Worm (Caenorhabditis elegans) whole organism, L1 larva: ENCODE data around the gene ctf-4.
A peak's percentile ranks its signal among the peaks of the same experiment; 100 is the strongest.

Source experiments
- C04F5.9 ChIP-seq: sonication (generic microtip); optimal IDR thresholded peaks from 2 replicates; lab custom pipeline; 2016; ENCODE audit warnings: missing genetic modification characterization, missing compliant biosample characterization
- C16A3.4 ChIP-seq: fragments of 150-350 bp; optimal IDR thresholded peaks from 2 replicates; lab custom pipeline; 2014; ENCODE audit warnings: missing biosample characterization, missing genetic modification characterization
- C34B4.2 ChIP-seq: sonication (generic microtip); optimal IDR thresholded peaks from 2 replicates; lab custom pipeline; 2017; ENCODE audit warnings: mild to moderate bottlenecking, missing genetic modification characterization, missing compliant biosample characterization
- F16B12.6 ChIP-seq: fragments of 150-350 bp; optimal IDR thresholded peaks from 2 replicates; lab custom pipeline; 2014; ENCODE audit warnings: missing biosample characterization, missing genetic modification characterization
- aha-1 ChIP-seq: fragments of 150-350 bp; optimal IDR thresholded peaks from 2 replicates; lab custom pipeline; 2014; ENCODE audit warnings: missing biosample characterization, missing genetic modification characterization
- aly-2 ChIP-seq: fragments of 150-350 bp; optimal IDR thresholded peaks from 2 replicates; lab custom pipeline; 2014; ENCODE audit warnings: missing biosample characterization, missing genetic modification characterization
- ama-1 ChIP-seq: fragments of 150-350 bp; optimal IDR thresholded peaks from 2 replicates; lab custom pipeline; 2014
- blmp-1 ChIP-seq: fragments of 150-350 bp; optimal IDR thresholded peaks from 2 replicates; lab custom pipeline; 2014; ENCODE audit warnings: missing biosample characterization, missing genetic modification characterization
- ceh-8 ChIP-seq: fragments of 200-800 bp; sonication (Bioruptor generic); optimal IDR thresholded peaks from 2 replicates; lab custom pipeline; 2018; ENCODE audit warnings: mild to moderate bottlenecking, missing genetic modification characterization, moderate library complexity, missing compliant biosample characterization
- ceh-82 ChIP-seq, 3 experiments: fragments of 150-350 bp in 1 of 3; sonication (generic microtip) in 2 of 3; optimal IDR thresholded peaks; 2 replicates each; lab custom pipeline; 2014 to 2017; ENCODE audit warnings: missing biosample characterization in 3 of 3, missing genetic modification characterization in 3 of 3
- dpl-1 ChIP-seq, 3 experiments: fragments of 150-350 bp in 2 of 3; sonication (generic microtip) in 1 of 3; optimal IDR thresholded peaks; 2 replicates each; lab custom pipeline; 2014 to 2017; ENCODE audit warnings: missing biosample characterization in 3 of 3, missing genetic modification characterization in 3 of 3, missing genetic modification reagents in 3 of 3
- dsc-1 ChIP-seq: sonication (generic microtip); optimal IDR thresholded peaks from 2 replicates; lab custom pipeline; 2016; ENCODE audit warnings: mild to moderate bottlenecking, missing genetic modification characterization, missing compliant biosample characterization
- efl-1 ChIP-seq, 4 experiments: fragments of 150-350 bp; optimal IDR thresholded peaks in 3 of 4; peaks in 1 of 4; 1 replicate in 1 of 4; 2 replicates in 3 of 4; lab custom pipeline; 2014; ENCODE audit warnings: missing biosample characterization in 2 of 4, missing genetic modification characterization in 2 of 4, missing genetic modification reagents in 2 of 4
- efl-3 ChIP-seq: fragments of 200-800 bp; sonication (Bioruptor generic); optimal IDR thresholded peaks from 2 replicates; lab custom pipeline; 2018; ENCODE audit warnings: mild to moderate bottlenecking, missing genetic modification characterization, missing compliant biosample characterization
- egl-13 ChIP-seq: sonication (generic microtip); optimal IDR thresholded peaks from 2 replicates; lab custom pipeline; 2016; ENCODE audit warnings: missing genotype, missing genetic modification reagents, missing genetic modification characterization, missing compliant biosample characterization
- elt-2 ChIP-seq: sonication (generic microtip); optimal IDR thresholded peaks from 2 replicates; lab custom pipeline; 2016; ENCODE audit warnings: missing genetic modification characterization, mild to moderate bottlenecking, inconsistent platforms, missing compliant biosample characterization, missing genetic modification reagents
- ets-5 ChIP-seq: fragments of 200-800 bp; sonication (Bioruptor generic); IDR thresholded peaks from 2 replicates; pipeline ENCODE4 v1.3.6; 2022; ENCODE audit warnings: missing genetic modification characterization, missing compliant biosample characterization
- fkh-10 ChIP-seq: sonication (generic microtip); optimal IDR thresholded peaks from 2 replicates; lab custom pipeline; 2017; ENCODE audit warnings: missing biosample characterization, missing genetic modification reagents, missing genetic modification characterization
- fkh-8 ChIP-seq: sonication (generic microtip); optimal IDR thresholded peaks from 2 replicates; lab custom pipeline; 2016; ENCODE audit warnings: mild to moderate bottlenecking, missing genetic modification characterization, missing compliant biosample characterization
- fos-1 ChIP-seq: fragments of 150-350 bp; optimal IDR thresholded peaks from 2 replicates; lab custom pipeline; 2014; ENCODE audit warnings: missing biosample characterization, missing genetic modification characterization
- hlh-17 ChIP-seq: fragments of 200-800 bp; sonication (Bioruptor generic); optimal IDR thresholded peaks from 2 replicates; lab custom pipeline; 2018; ENCODE audit warnings: missing genetic modification characterization, mild to moderate bottlenecking, missing compliant biosample characterization, moderate library complexity, borderline replicate concordance
- jun-1 ChIP-seq: fragments of 150-350 bp; optimal IDR thresholded peaks from 2 replicates; lab custom pipeline; 2014; ENCODE audit warnings: missing biosample characterization, missing genetic modification reagents, missing genetic modification characterization
- lin-13 ChIP-seq: fragments of 150-350 bp; optimal IDR thresholded peaks from 2 replicates; lab custom pipeline; 2014; ENCODE audit warnings: missing biosample characterization, missing genetic modification reagents, missing genetic modification characterization
- lin-39 ChIP-seq: fragments of 150-350 bp; optimal IDR thresholded peaks from 2 replicates; lab custom pipeline; 2014; ENCODE audit warnings: missing biosample characterization, missing genetic modification reagents, missing genetic modification characterization
- lir-3 ChIP-seq: sonication (generic microtip); optimal IDR thresholded peaks from 2 replicates; lab custom pipeline; 2016; ENCODE audit warnings: mild to moderate bottlenecking, missing genetic modification characterization, moderate library complexity, missing compliant biosample characterization; ENCODE audit not compliant: poor library complexity
- lsy-2 ChIP-seq, 2 experiments: fragments of 150-350 bp; optimal IDR thresholded peaks; 2 replicates each; lab custom pipeline; 2014; ENCODE audit warnings: missing biosample characterization in 2 of 2, missing genetic modification characterization in 2 of 2
- mep-1 ChIP-seq: fragments of 150-350 bp; optimal IDR thresholded peaks from 2 replicates; lab custom pipeline; 2014; ENCODE audit warnings: missing biosample characterization, missing genetic modification characterization
- nhr-12 ChIP-seq: sonication (generic microtip); optimal IDR thresholded peaks from 2 replicates; lab custom pipeline; 2017; ENCODE audit warnings: missing biosample characterization, missing genetic modification characterization
- nhr-20 ChIP-seq: sonication (generic microtip); optimal IDR thresholded peaks from 2 replicates; lab custom pipeline; 2016; ENCODE audit warnings: mild to moderate bottlenecking, missing genetic modification characterization, missing compliant biosample characterization
- nhr-237 ChIP-seq: fragments of 150-350 bp; optimal IDR thresholded peaks from 2 replicates; lab custom pipeline; 2014; ENCODE audit warnings: missing biosample characterization, missing genetic modification characterization
- nhr-47 ChIP-seq: sonication (generic microtip); optimal IDR thresholded peaks from 2 replicates; lab custom pipeline; 2016; ENCODE audit warnings: mild to moderate bottlenecking, missing genetic modification characterization, moderate library complexity, missing compliant biosample characterization
- nhr-71 ChIP-seq: sonication (generic microtip); optimal IDR thresholded peaks from 2 replicates; lab custom pipeline; 2016; ENCODE audit warnings: mild to moderate bottlenecking, missing genetic modification characterization, moderate library complexity, missing compliant biosample characterization
- nhr-76 ChIP-seq: sonication (generic microtip); optimal IDR thresholded peaks from 2 replicates; lab custom pipeline; 2017; ENCODE audit warnings: missing biosample characterization, missing genetic modification characterization
- nhr-84 ChIP-seq: sonication (generic microtip); optimal IDR thresholded peaks from 2 replicates; lab custom pipeline; 2017; ENCODE audit warnings: missing biosample characterization, missing genetic modification characterization
- nhr-85 ChIP-seq: sonication (generic microtip); peaks from one replicate; lab custom pipeline; 2016; ENCODE audit warnings: missing genetic modification characterization, inconsistent platforms, missing compliant biosample characterization
- nhr-90 ChIP-seq: sonication (generic microtip); optimal IDR thresholded peaks from 2 replicates; lab custom pipeline; 2016; ENCODE audit warnings: mild to moderate bottlenecking, missing genetic modification characterization, missing compliant biosample characterization; ENCODE audit not compliant: poor library complexity
- rnt-1 ChIP-seq: sonication (generic microtip); optimal IDR thresholded peaks from 2 replicates; lab custom pipeline; 2016; ENCODE audit warnings: mild to moderate bottlenecking, missing genetic modification characterization, moderate library complexity, missing compliant biosample characterization
- snpc-4 ChIP-seq: fragments of 150-350 bp; optimal IDR thresholded peaks from 2 replicates; lab custom pipeline; 2014; ENCODE audit warnings: missing biosample characterization, missing genetic modification characterization
- snu-23 ChIP-seq: sonication (generic microtip); optimal IDR thresholded peaks from 2 replicates; lab custom pipeline; 2016; ENCODE audit warnings: missing genetic modification characterization, missing compliant biosample characterization
- sup-37 ChIP-seq: fragments of 200-800 bp; sonication (Bioruptor generic); optimal IDR thresholded peaks from 2 replicates; lab custom pipeline; 2018; ENCODE audit warnings: mild to moderate bottlenecking, missing genetic modification characterization, missing compliant biosample characterization
- tlp-1 ChIP-seq: fragments of 150-350 bp; optimal IDR thresholded peaks from 2 replicates; lab custom pipeline; 2014; ENCODE audit warnings: missing biosample characterization, missing genetic modification characterization
- unc-30 ChIP-seq: sonication (generic microtip); optimal IDR thresholded peaks from 2 replicates; lab custom pipeline; 2017; ENCODE audit warnings: missing biosample characterization, missing genetic modification characterization
- unc-98 ChIP-seq: fragments of 200-800 bp; sonication (Bioruptor generic); IDR thresholded peaks from 2 replicates; pipeline ENCODE4 v1.3.6; 2022; ENCODE audit warnings: missing genetic modification characterization, missing compliant biosample characterization
- zag-1 ChIP-seq: fragments of 150-350 bp; optimal IDR thresholded peaks from 2 replicates; lab custom pipeline; 2014; ENCODE audit warnings: missing biosample characterization, missing genetic modification characterization
- zip-4 ChIP-seq: fragments of 200-800 bp; sonication (Bioruptor generic); optimal IDR thresholded peaks from 2 replicates; lab custom pipeline; 2018; ENCODE audit warnings: mild to moderate bottlenecking, missing genetic modification characterization, moderate library complexity, missing compliant biosample characterization

ctf-4 gene

ce11 chrV:10951655-10952278 lies 13.6 kb downstream of the ctf-4 start, which contains the start of gene F17C11.4 (continued):
- TF ChIP-seq lir-3 (tag; lab: Kevin White, UChicago) (peak; percentile 78), nhr-76 (no peak), nhr-12 (tag; lab: Kevin White, UChicago) (no peak), ama-1 (peak; percentile 52), nhr-84 (no peak), fkh-10 (peak; percentile 35), tlp-1 (tag; lab: Kevin White, UChicago) (no peak), nhr-71 (peak; percentile 99), C34B4.2 (tag; lab: Kevin White, UChicago) (no peak), lin-39 (tag; lab: Kevin White, UChicago) (peak; percentile 81), ets-5 (GFP tag; lab: Robert Waterston, UW) (no peak), fkh-8 (tag; lab: Kevin White, UChicago) (peak; percentile 71), C04F5.9 (peak; percentile 25), aha-1 (tag; lab: Kevin White, UChicago) (no peak), C16A3.4 (peak; percentile 66), aly-2 (no peak), dsc-1 (tag; lab: Kevin White, UChicago) (peak; percentile 67), hlh-17 (GFP tag; lab: Kevin White, UChicago) (no peak), snu-23 (GFP tag; lab: Kevin White, UChicago) (peak; percentile 95), rnt-1 (tag; lab: Kevin White, UChicago) (peak; percentile 77), elt-2 (tag; lab: Kevin White, UChicago) (peak; percentile 75), efl-3 (GFP tag; lab: Kevin White, UChicago) (no peak), egl-13 (tag; lab: Kevin White, UChicago) (peak; percentile 61), F16B12.6 (tag; lab: Kevin White, UChicago) (no peak), dpl-1 (GFP tag; optimal IDR thresholded peaks at IDR 0.05; lab: Kevin White, UChicago) (peak; percentile 48 to 63 (median 55)), nhr-47 (peak; percentile 83), sup-37 (GFP tag; lab: Kevin White, UChicago) (no peak), zip-4 (GFP tag; lab: Kevin White, UChicago) (peak; percentile 21), ceh-82 (tag; optimal IDR thresholded peaks at IDR 0.05; lab: Kevin White, UChicago) (peak; percentile 27 to 66 (median 35)), nhr-85 (peak; percentile 98), unc-30 (tag; lab: Kevin White, UChicago) (no peak), lin-13 (GFP tag; lab: Kevin White, UChicago) (peak; percentile 78), nhr-20 (peak; percentile 97)

- TF ChIP-seq sup-37 (GFP tag; lab: Kevin White, UChicago) (no peak), F16B12.6 (tag; lab: Kevin White, UChicago) (no peak), blmp-1 (peak; percentile 86)
Measured at ce11 chrV:10949511-10949910, 15.8 kb downstream of the ctf-4 start, which contains the start of gene col-153. Gene col-153 (plus strand): TSS chrV:10949811.

- TF ChIP-seq nhr-20 (no peak), efl-1 (optimal IDR thresholded peaks at IDR 0.05; lab: Kevin White, UChicago) (no peak), efl-1 (GFP tag; optimal IDR thresholded peaks at IDR 0.05 in 1 of 2; lab: Kevin White, UChicago) (peak in 1 of 2 experiments; percentile 3), fos-1 (no peak)
- TF ChIP-seq, all 84 proteins: peak for 1
Measured at ce11 chrV:10947930-10948329, 17.4 kb downstream of the ctf-4 start, which contains the start of gene F17C11.2. Gene F17C11.2 (plus strand): TSS chrV:10948230.

ce11 chrV:10947210-10947609 lies 18.1 kb downstream of the ctf-4 start:
- TF ChIP-seq fkh-10 (peak; percentile 33), ceh-82 (tag; optimal IDR thresholded peaks at IDR 0.05; lab: Kevin White, UChicago) (no peak), nhr-85 (no peak), ceh-8 (peak; percentile 67), unc-30 (tag; lab: Kevin White, UChicago) (no peak), fkh-8 (tag; lab: Kevin White, UChicago) (peak; percentile 64), mep-1 (tag; lab: Kevin White, UChicago) (no peak), unc-98 (GFP tag; lab: Robert Waterston, UW) (no peak), ets-5 (GFP tag; lab: Robert Waterston, UW) (no peak), efl-3 (GFP tag; lab: Kevin White, UChicago) (no peak), nhr-237 (tag; lab: Kevin White, UChicago) (no peak), fos-1 (no peak), lsy-2 (tag; optimal IDR thresholded peaks at IDR 0.05; lab: Kevin White, UChicago) (no peak), zag-1 (no peak), jun-1 (tag; lab: Kevin White, UChicago) (no peak), nhr-71 (peak; percentile 55), blmp-1 (no peak), nhr-90 (tag; lab: Kevin White, UChicago) (no peak), hlh-17 (GFP tag; lab: Kevin White, UChicago) (no peak), nhr-47 (peak; percentile 38), nhr-76 (no peak), C04F5.9 (no peak), snpc-4 (tag; lab: Kevin White, UChicago) (no peak)
